Worm (Caenorhabditis elegans) whole organism, mixed stage, embryonic: Measurements from ENCODE around the gene taf-6.1.

Experiments
- flh-1 ChIP-seq: fragments of 200-800 bp; sonication (Bioruptor generic); optimal IDR thresholded peaks from 2 replicates; lab custom pipeline; 2018; ENCODE audit warnings: mild to moderate bottlenecking, missing genetic modification characterization, moderate library complexity, missing compliant biosample characterization
- snpc-4 ChIP-seq: fragments of 150-350 bp; optimal IDR thresholded peaks from 2 replicates; lab custom pipeline; 2014; ENCODE audit warnings: missing biosample characterization, missing genetic modification characterization
- unc-62 ChIP-seq: fragments of 150-350 bp; optimal IDR thresholded peaks from 2 replicates; lab custom pipeline; 2014; ENCODE audit warnings: missing biosample characterization, missing genetic modification reagents, missing genetic modification characterization
- ztf-11 ChIP-seq: fragments of 150-350 bp; optimal IDR thresholded peaks from 2 replicates; lab custom pipeline; 2014; ENCODE audit warnings: missing biosample characterization, missing genetic modification characterization

DNA sequence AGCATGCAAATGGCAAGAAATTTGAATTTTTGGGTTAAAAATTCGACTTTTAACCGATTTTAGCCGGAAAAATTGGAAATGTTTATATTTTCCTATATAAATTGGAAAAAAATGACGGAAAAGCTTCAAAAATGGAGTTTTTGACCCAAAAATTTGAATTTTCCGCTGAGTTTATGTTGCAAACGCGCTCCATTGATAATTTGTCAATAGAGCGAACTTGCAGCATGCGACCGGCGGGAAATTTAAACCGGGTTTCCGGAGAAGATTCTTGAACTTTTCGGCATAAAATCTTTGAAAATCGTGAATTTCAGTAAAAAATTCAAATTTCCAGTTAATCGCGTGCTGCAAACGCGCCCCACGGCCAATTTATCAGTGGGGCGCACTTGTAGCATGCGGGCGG lies 3.6 kb downstream of the taf-6.1 start:
- TF ChIP-seq unc-62 (GFP tag; lab: Kevin White, UChicago) (no peak), flh-1 (GFP tag; lab: Kevin White, UChicago) (no peak), ztf-11 (tag; lab: Kevin White, UChicago) (no peak), snpc-4 (tag; lab: Kevin White, UChicago) (no peak)
